Worm (Caenorhabditis elegans) whole organism, L1 larva: Measurements from ENCODE around the gene ztf-27.

Experiments
- ama-1 ChIP-seq: fragments of 150-350 bp; optimal IDR thresholded peaks from 2 replicates; lab custom pipeline; 2014
- dpl-1 ChIP-seq, 3 experiments: fragments of 150-350 bp in 2 of 3; sonication (generic microtip) in 1 of 3; optimal IDR thresholded peaks; 2 replicates each; lab custom pipeline; 2014 to 2017; ENCODE audit warnings: missing biosample characterization in 3 of 3, missing genetic modification characterization in 3 of 3, missing genetic modification reagents in 3 of 3
- nhr-47 ChIP-seq: sonication (generic microtip); optimal IDR thresholded peaks from 2 replicates; lab custom pipeline; 2016; ENCODE audit warnings: mild to moderate bottlenecking, missing genetic modification characterization, moderate library complexity, missing compliant biosample characterization
- nhr-85 ChIP-seq: sonication (generic microtip); peaks from one replicate; lab custom pipeline; 2016; ENCODE audit warnings: missing genetic modification characterization, inconsistent platforms, missing compliant biosample characterization
- unc-62 ChIP-seq: fragments of 150-350 bp; optimal IDR thresholded peaks from 2 replicates; lab custom pipeline; 2014; ENCODE audit warnings: missing biosample characterization, missing genetic modification reagents, missing genetic modification characterization

- no peak for TF ChIP-seq nhr-85
- TF ChIP-seq dpl-1 (GFP tag; optimal IDR thresholded peaks at IDR 0.05; lab: Kevin White, UChicago) = no peak
- TF ChIP-seq nhr-47 = peak; percentile 13
- TF ChIP-seq unc-62 (GFP tag; lab: Kevin White, UChicago) = no peak
- no peak for TF ChIP-seq ama-1 (lab: Kevin White, UChicago)
These were observed 11.5 kb upstream of the ztf-27 start for ce11 chrII:10373536-10374169.
